Worm (Caenorhabditis elegans) whole organism, L1 larva: ENCODE results near the gene srlf-32.

Source experiments
- C04F5.9 ChIP-seq: sonication (generic microtip); optimal IDR thresholded peaks from 2 replicates; lab custom pipeline; 2016; ENCODE audit warnings: missing genetic modification characterization, missing compliant biosample characterization
- C34B4.2 ChIP-seq: sonication (generic microtip); optimal IDR thresholded peaks from 2 replicates; lab custom pipeline; 2017; ENCODE audit warnings: mild to moderate bottlenecking, missing genetic modification characterization, missing compliant biosample characterization
- F16B12.6 ChIP-seq: fragments of 150-350 bp; optimal IDR thresholded peaks from 2 replicates; lab custom pipeline; 2014; ENCODE audit warnings: missing biosample characterization, missing genetic modification characterization
- Y116A8C.19 ChIP-seq: sonication (generic microtip); optimal IDR thresholded peaks from 2 replicates; lab custom pipeline; 2016; ENCODE audit warnings: missing compliant biosample characterization, missing genetic modification characterization, borderline replicate concordance
- aha-1 ChIP-seq: fragments of 150-350 bp; optimal IDR thresholded peaks from 2 replicates; lab custom pipeline; 2014; ENCODE audit warnings: missing biosample characterization, missing genetic modification characterization
- alr-1 ChIP-seq: fragments of 200-800 bp; sonication (Bioruptor generic); optimal IDR thresholded peaks from 2 replicates; lab custom pipeline; 2018; ENCODE audit warnings: borderline replicate concordance, mild to moderate bottlenecking, missing genetic modification characterization, missing compliant biosample characterization
- aly-2 ChIP-seq: fragments of 150-350 bp; optimal IDR thresholded peaks from 2 replicates; lab custom pipeline; 2014; ENCODE audit warnings: missing biosample characterization, missing genetic modification characterization
- ama-1 ChIP-seq: fragments of 150-350 bp; optimal IDR thresholded peaks from 2 replicates; lab custom pipeline; 2014
- blmp-1 ChIP-seq: fragments of 150-350 bp; optimal IDR thresholded peaks from 2 replicates; lab custom pipeline; 2014; ENCODE audit warnings: missing biosample characterization, missing genetic modification characterization
- ceh-8 ChIP-seq: fragments of 200-800 bp; sonication (Bioruptor generic); optimal IDR thresholded peaks from 2 replicates; lab custom pipeline; 2018; ENCODE audit warnings: mild to moderate bottlenecking, missing genetic modification characterization, moderate library complexity, missing compliant biosample characterization
- ceh-82 ChIP-seq, 3 experiments: fragments of 150-350 bp in 1 of 3; sonication (generic microtip) in 2 of 3; optimal IDR thresholded peaks; 2 replicates each; lab custom pipeline; 2014 to 2017; ENCODE audit warnings: missing biosample characterization in 3 of 3, missing genetic modification characterization in 3 of 3
- dpl-1 ChIP-seq, 3 experiments: fragments of 150-350 bp in 2 of 3; sonication (generic microtip) in 1 of 3; optimal IDR thresholded peaks; 2 replicates each; lab custom pipeline; 2014 to 2017; ENCODE audit warnings: missing biosample characterization in 3 of 3, missing genetic modification characterization in 3 of 3, missing genetic modification reagents in 3 of 3
- efl-1 ChIP-seq, 4 experiments: fragments of 150-350 bp; optimal IDR thresholded peaks in 3 of 4; peaks in 1 of 4; 1 replicate in 1 of 4; 2 replicates in 3 of 4; lab custom pipeline; 2014; ENCODE audit warnings: missing biosample characterization in 2 of 4, missing genetic modification characterization in 2 of 4, missing genetic modification reagents in 2 of 4
- efl-3 ChIP-seq: fragments of 200-800 bp; sonication (Bioruptor generic); optimal IDR thresholded peaks from 2 replicates; lab custom pipeline; 2018; ENCODE audit warnings: mild to moderate bottlenecking, missing genetic modification characterization, missing compliant biosample characterization
- egl-27 ChIP-seq, 2 experiments: fragments of 150-350 bp in 1 of 2; sonication (generic microtip); optimal IDR thresholded peaks; 3 replicates each; lab custom pipeline; 2017 to 2018; ENCODE audit warnings: missing biosample characterization in 2 of 2, missing genetic modification characterization in 2 of 2, missing genetic modification reagents in 2 of 2
- elt-2 ChIP-seq: sonication (generic microtip); optimal IDR thresholded peaks from 2 replicates; lab custom pipeline; 2016; ENCODE audit warnings: missing genetic modification characterization, mild to moderate bottlenecking, inconsistent platforms, missing compliant biosample characterization, missing genetic modification reagents
- ets-5 ChIP-seq: fragments of 200-800 bp; sonication (Bioruptor generic); IDR thresholded peaks from 2 replicates; pipeline ENCODE4 v1.3.6; 2022; ENCODE audit warnings: missing genetic modification characterization, missing compliant biosample characterization
- fos-1 ChIP-seq: fragments of 150-350 bp; optimal IDR thresholded peaks from 2 replicates; lab custom pipeline; 2014; ENCODE audit warnings: missing biosample characterization, missing genetic modification characterization
- hpl-2 ChIP-seq: fragments of 150-350 bp; optimal IDR thresholded peaks from 2 replicates; lab custom pipeline; 2014; ENCODE audit warnings: missing biosample characterization, missing genetic modification reagents, missing genetic modification characterization
- irx-1 ChIP-seq: sonication (generic microtip); optimal IDR thresholded peaks from 2 replicates; lab custom pipeline; 2016; ENCODE audit warnings: missing genetic modification characterization, missing compliant biosample characterization
- isw-1 ChIP-seq: fragments of 200-800 bp; sonication (Bioruptor generic); IDR thresholded peaks from 2 replicates; pipeline ENCODE4 v1.3.6; 2022; ENCODE audit warnings: missing genetic modification characterization, missing compliant biosample characterization
- jun-1 ChIP-seq: fragments of 150-350 bp; optimal IDR thresholded peaks from 2 replicates; lab custom pipeline; 2014; ENCODE audit warnings: missing biosample characterization, missing genetic modification reagents, missing genetic modification characterization
- lin-15B ChIP-seq: fragments of 150-350 bp; sonication (generic microtip); optimal IDR thresholded peaks from 3 replicates; lab custom pipeline; 2014; ENCODE audit warnings: missing biosample characterization, missing genetic modification characterization
- lin-35 ChIP-seq, 2 experiments: fragments of 150-350 bp; optimal IDR thresholded peaks; 2 replicates each; lab custom pipeline; 2014; ENCODE audit warnings: missing biosample characterization in 2 of 2, missing genetic modification characterization in 2 of 2, missing genetic modification reagents in 2 of 2
- lin-39 ChIP-seq: fragments of 150-350 bp; optimal IDR thresholded peaks from 2 replicates; lab custom pipeline; 2014; ENCODE audit warnings: missing biosample characterization, missing genetic modification reagents, missing genetic modification characterization
- lsy-2 ChIP-seq, 2 experiments: fragments of 150-350 bp; optimal IDR thresholded peaks; 2 replicates each; lab custom pipeline; 2014; ENCODE audit warnings: missing biosample characterization in 2 of 2, missing genetic modification characterization in 2 of 2
- mdl-1 ChIP-seq, 2 experiments: fragments of 150-350 bp; optimal IDR thresholded peaks; 2 replicates each; lab custom pipeline; 2014 to 2017; ENCODE audit warnings: missing biosample characterization in 2 of 2, missing genetic modification characterization in 2 of 2, inconsistent platforms in 1 of 2
- mep-1 ChIP-seq: fragments of 150-350 bp; optimal IDR thresholded peaks from 2 replicates; lab custom pipeline; 2014; ENCODE audit warnings: missing biosample characterization, missing genetic modification characterization
- nhr-11 ChIP-seq: fragments of 150-350 bp; optimal IDR thresholded peaks from 2 replicates; lab custom pipeline; 2014; ENCODE audit warnings: missing biosample characterization, missing genetic modification characterization
- nhr-19 ChIP-seq: fragments of 200-800 bp; sonication (Bioruptor generic); conservative IDR thresholded peaks from 2 replicates; pipeline ENCODE4 v1.3.6; 2022; ENCODE audit warnings: missing genetic modification characterization, missing compliant biosample characterization
- nhr-20 ChIP-seq: sonication (generic microtip); optimal IDR thresholded peaks from 2 replicates; lab custom pipeline; 2016; ENCODE audit warnings: mild to moderate bottlenecking, missing genetic modification characterization, missing compliant biosample characterization
- nhr-237 ChIP-seq: fragments of 150-350 bp; optimal IDR thresholded peaks from 2 replicates; lab custom pipeline; 2014; ENCODE audit warnings: missing biosample characterization, missing genetic modification characterization
- nhr-28 ChIP-seq: fragments of 150-350 bp; optimal IDR thresholded peaks from 2 replicates; lab custom pipeline; 2014; ENCODE audit warnings: missing biosample characterization, missing genetic modification characterization
- nhr-71 ChIP-seq: sonication (generic microtip); optimal IDR thresholded peaks from 2 replicates; lab custom pipeline; 2016; ENCODE audit warnings: mild to moderate bottlenecking, missing genetic modification characterization, moderate library complexity, missing compliant biosample characterization
- nhr-77 ChIP-seq: fragments of 150-350 bp; optimal IDR thresholded peaks from 2 replicates; lab custom pipeline; 2014; ENCODE audit warnings: missing biosample characterization, missing genetic modification characterization
- nhr-84 ChIP-seq: sonication (generic microtip); optimal IDR thresholded peaks from 2 replicates; lab custom pipeline; 2017; ENCODE audit warnings: missing biosample characterization, missing genetic modification characterization
- nhr-85 ChIP-seq: sonication (generic microtip); peaks from one replicate; lab custom pipeline; 2016; ENCODE audit warnings: missing genetic modification characterization, inconsistent platforms, missing compliant biosample characterization
- nhr-90 ChIP-seq: sonication (generic microtip); optimal IDR thresholded peaks from 2 replicates; lab custom pipeline; 2016; ENCODE audit warnings: mild to moderate bottlenecking, missing genetic modification characterization, missing compliant biosample characterization; ENCODE audit not compliant: poor library complexity
- pqm-1 ChIP-seq: sonication (generic microtip); optimal IDR thresholded peaks from 3 replicates; lab custom pipeline; 2017; ENCODE audit warnings: missing biosample characterization, missing genetic modification characterization
- rnt-1 ChIP-seq: sonication (generic microtip); optimal IDR thresholded peaks from 2 replicates; lab custom pipeline; 2016; ENCODE audit warnings: mild to moderate bottlenecking, missing genetic modification characterization, moderate library complexity, missing compliant biosample characterization
- skn-1 ChIP-seq: fragments of 150-350 bp; optimal IDR thresholded peaks from 2 replicates; lab custom pipeline; 2014; ENCODE audit warnings: missing biosample characterization, missing genetic modification characterization
- snu-23 ChIP-seq: sonication (generic microtip); optimal IDR thresholded peaks from 2 replicates; lab custom pipeline; 2016; ENCODE audit warnings: missing genetic modification characterization, missing compliant biosample characterization
- sup-37 ChIP-seq: fragments of 200-800 bp; sonication (Bioruptor generic); optimal IDR thresholded peaks from 2 replicates; lab custom pipeline; 2018; ENCODE audit warnings: mild to moderate bottlenecking, missing genetic modification characterization, missing compliant biosample characterization
- tbx-2 ChIP-seq: sonication (generic microtip); optimal IDR thresholded peaks from 2 replicates; lab custom pipeline; 2016; ENCODE audit warnings: missing genetic modification characterization, missing compliant biosample characterization
- unc-30 ChIP-seq: sonication (generic microtip); optimal IDR thresholded peaks from 2 replicates; lab custom pipeline; 2017; ENCODE audit warnings: missing biosample characterization, missing genetic modification characterization
- unc-62 ChIP-seq: fragments of 150-350 bp; optimal IDR thresholded peaks from 2 replicates; lab custom pipeline; 2014; ENCODE audit warnings: missing biosample characterization, missing genetic modification reagents, missing genetic modification characterization
- unc-86 ChIP-seq: sonication (generic microtip); optimal IDR thresholded peaks from 2 replicates; lab custom pipeline; 2016; ENCODE audit warnings: missing genetic modification characterization, missing compliant biosample characterization
- vab-15 ChIP-seq: sonication (generic microtip); optimal IDR thresholded peaks from 2 replicates; lab custom pipeline; 2017; ENCODE audit warnings: missing genotype, mild to moderate bottlenecking, missing genetic modification characterization, missing compliant biosample characterization
- xbp-1 ChIP-seq: sonication (generic microtip); optimal IDR thresholded peaks from 2 replicates; lab custom pipeline; 2016; ENCODE audit warnings: missing genetic modification characterization, missing compliant biosample characterization
- ztf-4 ChIP-seq: fragments of 150-350 bp; optimal IDR thresholded peaks from 2 replicates; lab custom pipeline; 2014; ENCODE audit warnings: missing biosample characterization, missing genetic modification characterization

The srlf-32 gene

ce11 chrIV:11952612-11953299 lies 26.9 kb downstream of the srlf-32 start, which contains the start of gene gdh-1:
TSS of gene gdh-1 (plus strand) at chrIV:11953249.
- TF ChIP-seq lsy-2 (tag; optimal IDR thresholded peaks at IDR 0.05; lab: Kevin White, UChicago) (peak in 1 of 2 experiments; percentile 28), rnt-1 (tag; lab: Kevin White, UChicago) (peak; percentile 71), nhr-71 (tag; lab: Kevin White, UChicago) (peak; percentile 74), nhr-19 (GFP tag; lab: Robert Waterston, UW) (peak; percentile 41), blmp-1 (peak; percentile 40), ama-1 (lab: Kevin White, UChicago) (no peak), lin-35 (GFP tag; optimal IDR thresholded peaks at IDR 0.05; lab: Kevin White, UChicago) (peak; percentile 9 to 33), skn-1 (tag; lab: Kevin White, UChicago) (peak; percentile 60), jun-1 (tag; lab: Kevin White, UChicago) (peak; percentile 3), tbx-2 (tag; lab: Kevin White, UChicago) (peak; percentile 56), elt-2 (tag; lab: Kevin White, UChicago) (peak; percentile 7), snu-23 (GFP tag; lab: Kevin White, UChicago) (peak; percentile 60), fos-1 (tag; lab: Kevin White, UChicago) (peak; percentile 39), nhr-84 (tag; lab: Kevin White, UChicago) (no peak), hpl-2 (GFP tag; lab: Kevin White, UChicago) (no peak), nhr-77 (peak; percentile 62), mdl-1 (tag; optimal IDR thresholded peaks at IDR 0.05; lab: Kevin White, UChicago) (peak in 1 of 2 experiments; percentile 56), nhr-20 (tag; lab: Kevin White, UChicago) (peak; percentile 73), dpl-1 (GFP tag; optimal IDR thresholded peaks at IDR 0.05; lab: Kevin White, UChicago) (peak in 2 of 3 experiments; percentile 21 to 44), nhr-85 (tag; lab: Kevin White, UChicago) (peak; percentile 81), ceh-82 (tag; optimal IDR thresholded peaks at IDR 0.05; lab: Kevin White, UChicago) (peak in 1 of 3 experiments; percentile 37), efl-1 (optimal IDR thresholded peaks at IDR 0.05; lab: Kevin White, UChicago) (peak; percentile 21 to 46), efl-1 (GFP tag; optimal IDR thresholded peaks at IDR 0.05 in 1 of 2; lab: Kevin White, UChicago) (peak in 1 of 2 experiments; percentile 86), vab-15 (tag; lab: Kevin White, UChicago) (no peak), xbp-1 (peak; percentile 21), aha-1 (tag; lab: Kevin White, UChicago) (no peak), mep-1 (tag; lab: Kevin White, UChicago) (peak; percentile 62)

- TF ChIP-seq efl-3 (GFP tag; lab: Kevin White, UChicago) (no peak), mdl-1 (tag; optimal IDR thresholded peaks at IDR 0.05; lab: Kevin White, UChicago) (no peak), lsy-2 (tag; optimal IDR thresholded peaks at IDR 0.05; lab: Kevin White, UChicago) (peak; percentile 21 to 29), unc-30 (tag; lab: Kevin White, UChicago) (no peak), nhr-28 (tag; lab: Kevin White, UChicago) (no peak), nhr-90 (tag; lab: Kevin White, UChicago) (peak; percentile 55), snu-23 (GFP tag; lab: Kevin White, UChicago) (peak; percentile 50), nhr-20 (tag; lab: Kevin White, UChicago) (peak; percentile 83), sup-37 (GFP tag; lab: Kevin White, UChicago) (no peak), C34B4.2 (tag; lab: Kevin White, UChicago) (no peak), ets-5 (GFP tag; lab: Robert Waterston, UW) (no peak), F16B12.6 (tag; lab: Kevin White, UChicago) (no peak), ceh-8 (GFP tag; lab: Kevin White, UChicago) (no peak), aly-2 (peak; percentile 93), unc-62 (no peak), unc-86 (tag; lab: Kevin White, UChicago) (no peak), isw-1 (GFP tag; lab: Robert Waterston, UW) (no peak), alr-1 (tag; lab: Kevin White, UChicago) (no peak), Y116A8C.19 (tag; lab: Kevin White, UChicago) (no peak), C04F5.9 (tag; lab: Kevin White, UChicago) (no peak), egl-27 (tag; optimal IDR thresholded peaks at IDR 0.05; lab: Kevin White, UChicago) (no peak), nhr-11 (tag; lab: Kevin White, UChicago) (no peak), nhr-237 (tag; lab: Kevin White, UChicago) (no peak), lin-15B (tag; lab: Kevin White, UChicago) (no peak), ztf-4 (peak; percentile 74), pqm-1 (no peak), dpl-1 (GFP tag; optimal IDR thresholded peaks at IDR 0.05; lab: Kevin White, UChicago) (no peak), irx-1 (tag; lab: Kevin White, UChicago) (no peak), lin-39 (no peak)
These were observed 29.8 kb downstream of the srlf-32 start for ce11 chrIV:11955592-11955991.
